Worm (Caenorhabditis elegans) whole organism, late embryonic: ENCODE measurements around the gene R166.2.

Experiments
- C08G9.2 ChIP-seq: sonication (generic microtip); optimal IDR thresholded peaks from 2 replicates; lab custom pipeline; 2016; ENCODE audit warnings: mild to moderate bottlenecking, missing genetic modification characterization, moderate library complexity, missing compliant biosample characterization
- C38D4.7 ChIP-seq: fragments of 200-800 bp; sonication (Bioruptor generic); optimal IDR thresholded peaks from 2 replicates; lab custom pipeline; 2018; ENCODE audit warnings: mild to moderate bottlenecking, missing genetic modification characterization, moderate library complexity, missing compliant biosample characterization
- K02D7.2 ChIP-seq: sonication (generic microtip); optimal IDR thresholded peaks from 2 replicates; lab custom pipeline; 2017; ENCODE audit warnings: mild to moderate bottlenecking, missing genetic modification characterization, missing compliant biosample characterization
- K09A11.1 ChIP-seq: sonication (generic microtip); optimal IDR thresholded peaks from 2 replicates; lab custom pipeline; 2017; ENCODE audit warnings: antibody characterized with exemption, mild to moderate bottlenecking, missing genetic modification characterization, missing compliant biosample characterization; ENCODE audit not compliant: insufficient read depth
- ama-1 ChIP-seq: fragments of 150-350 bp; optimal IDR thresholded peaks from 2 replicates; lab custom pipeline; 2014
- ceh-19 ChIP-seq: fragments of 200-800 bp; sonication (Bioruptor generic); optimal IDR thresholded peaks from 2 replicates; lab custom pipeline; 2018; ENCODE audit warnings: mild to moderate bottlenecking, missing genetic modification characterization, missing compliant biosample characterization
- ceh-2 ChIP-seq: sonication (generic microtip); optimal IDR thresholded peaks from 2 replicates; lab custom pipeline; 2016; ENCODE audit warnings: missing genotype, missing genetic modification characterization, missing compliant biosample characterization
- ceh-24 ChIP-seq: sonication (generic microtip); optimal IDR thresholded peaks from 2 replicates; lab custom pipeline; 2016; ENCODE audit warnings: mild to moderate bottlenecking, missing genetic modification characterization, missing compliant biosample characterization
- dmd-4 ChIP-seq: sonication (generic microtip); optimal IDR thresholded peaks from 2 replicates; lab custom pipeline; 2016; ENCODE audit warnings: borderline replicate concordance, missing genetic modification characterization, missing compliant biosample characterization
- elt-4 ChIP-seq: sonication (generic microtip); optimal IDR thresholded peaks from 2 replicates; lab custom pipeline; 2016; ENCODE audit warnings: missing genetic modification characterization, missing compliant biosample characterization
- fax-1 ChIP-seq: sonication (generic microtip); optimal IDR thresholded peaks from 2 replicates; lab custom pipeline; 2016; ENCODE audit warnings: missing genotype, missing genetic modification characterization, missing compliant biosample characterization
- hlh-15 ChIP-seq: sonication (generic microtip); optimal IDR thresholded peaks from 2 replicates; lab custom pipeline; 2016; ENCODE audit warnings: missing genetic modification characterization, missing compliant biosample characterization
- hlh-30 ChIP-seq: sonication (generic microtip); optimal IDR thresholded peaks from 2 replicates; lab custom pipeline; 2017; ENCODE audit warnings: antibody characterized with exemption, missing genetic modification characterization, missing compliant biosample characterization; ENCODE audit not compliant: insufficient read depth
- hlh-6 ChIP-seq: sonication (generic microtip); optimal IDR thresholded peaks from 2 replicates; lab custom pipeline; 2016; ENCODE audit warnings: missing genotype, missing genetic modification characterization, missing compliant biosample characterization
- hlh-8 ChIP-seq: sonication (generic microtip); optimal IDR thresholded peaks from 2 replicates; lab custom pipeline; 2016; ENCODE audit warnings: missing genotype, missing genetic modification characterization, missing compliant biosample characterization
- lim-6 ChIP-seq: sonication (generic microtip); optimal IDR thresholded peaks from 2 replicates; lab custom pipeline; 2016; ENCODE audit warnings: missing genetic modification characterization, missing compliant biosample characterization
- lin-11 ChIP-seq: fragments of 200-800 bp; sonication (Bioruptor generic); optimal IDR thresholded peaks from 2 replicates; lab custom pipeline; 2018; ENCODE audit warnings: mild to moderate bottlenecking, missing genetic modification characterization, missing compliant biosample characterization
- nhr-232 ChIP-seq: sonication (generic microtip); optimal IDR thresholded peaks from 2 replicates; lab custom pipeline; 2016; ENCODE audit warnings: missing genetic modification characterization, missing compliant biosample characterization
- odd-2 ChIP-seq: sonication (generic microtip); optimal IDR thresholded peaks from 2 replicates; lab custom pipeline; 2017; ENCODE audit warnings: antibody characterized with exemption, mild to moderate bottlenecking, missing genetic modification characterization, missing compliant biosample characterization
- pag-3 ChIP-seq: sonication (generic microtip); optimal IDR thresholded peaks from 2 replicates; lab custom pipeline; 2016; ENCODE audit warnings: missing compliant biosample characterization, missing genetic modification characterization, borderline replicate concordance
- pha-2 ChIP-seq: sonication (generic microtip); optimal IDR thresholded peaks from 2 replicates; lab custom pipeline; 2017; ENCODE audit warnings: mild to moderate bottlenecking, missing genetic modification characterization, missing compliant biosample characterization
- pqm-1 ChIP-seq: sonication (generic microtip); optimal IDR thresholded peaks from 2 replicates; lab custom pipeline; 2016; ENCODE audit warnings: missing genetic modification characterization, missing compliant biosample characterization
- ref-2 ChIP-seq: sonication (generic microtip); optimal IDR thresholded peaks from 2 replicates; lab custom pipeline; 2016; ENCODE audit warnings: missing genetic modification characterization, missing compliant biosample characterization
- rnt-1 ChIP-seq: sonication (generic microtip); optimal IDR thresholded peaks from 2 replicates; lab custom pipeline; 2016; ENCODE audit warnings: missing genetic modification characterization, missing compliant biosample characterization
- sdc-2 ChIP-seq: sonication (generic microtip); optimal IDR thresholded peaks from 2 replicates; lab custom pipeline; 2016; ENCODE audit warnings: missing genotype, missing genetic modification characterization, missing compliant biosample characterization
- tbx-2 ChIP-seq: sonication (generic microtip); optimal IDR thresholded peaks from 2 replicates; lab custom pipeline; 2016; ENCODE audit warnings: missing genetic modification characterization, missing compliant biosample characterization
- tbx-7 ChIP-seq: sonication (generic microtip); optimal IDR thresholded peaks from 2 replicates; lab custom pipeline; 2016; ENCODE audit warnings: missing genotype, missing genetic modification characterization, missing compliant biosample characterization
- unc-3 ChIP-seq, 2 experiments: fragments of 200-800 bp in 1 of 2; sonication (Bioruptor generic) in 1 of 2; sonication (generic microtip) in 1 of 2; conservative IDR thresholded peaks in 1 of 2; optimal IDR thresholded peaks in 1 of 2; 2 replicates each; pipeline versions ENCODE4 v1.3.6 to Lab custom; 2016 to 2022; ENCODE audit warnings: missing compliant biosample characterization in 2 of 2, missing genetic modification characterization in 2 of 2, missing genetic modification reagents in 1 of 2
- zip-5 ChIP-seq: sonication (generic microtip); optimal IDR thresholded peaks from 2 replicates; lab custom pipeline; 2016; ENCODE audit warnings: missing genetic modification characterization, missing compliant biosample characterization

Gene R166.2

ce11 chrII:10529218-10529751, 8.2 kb downstream of the R166.2 start:
- TF ChIP-seq hlh-8 (no peak), hlh-6 (tag; lab: Kevin White, UChicago) (peak; percentile 19)

DNA sequence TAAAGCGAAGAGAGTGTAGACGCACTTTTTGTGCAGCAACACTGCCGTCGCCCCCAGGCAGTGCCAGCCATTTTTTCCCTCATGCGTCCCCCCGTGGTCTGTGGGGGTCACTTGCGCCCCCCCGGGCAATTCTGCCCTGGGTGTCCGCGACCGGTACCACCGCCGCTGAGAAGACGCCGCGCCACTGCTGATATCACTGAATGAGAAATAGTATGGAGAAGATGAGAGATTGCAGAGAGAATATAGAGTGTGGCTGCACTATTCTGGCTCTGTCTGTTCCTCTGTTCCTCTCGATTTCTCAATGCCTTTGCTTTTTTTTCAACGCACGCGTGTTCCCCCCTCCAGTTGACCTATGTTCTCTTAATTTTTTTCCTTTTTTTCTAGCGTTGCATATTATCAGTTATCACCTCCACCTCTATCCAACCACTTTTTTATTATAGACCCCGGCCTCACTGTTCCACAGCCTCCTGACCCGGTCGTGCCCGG, 9.8 kb downstream of the R166.2 start, which contains the start of gene mab-10:
Gene mab-10 (plus strand): TSS at position 436 of the 486 bp plus-strand sequence.
- TF ChIP-seq fax-1 (tag; lab: Kevin White, UChicago) (peak; percentile 14), elt-4 (tag; lab: Kevin White, UChicago) (peak; percentile 49), ref-2 (no peak)
- TF ChIP-seq, all 69 proteins: peak for 2

DNA sequence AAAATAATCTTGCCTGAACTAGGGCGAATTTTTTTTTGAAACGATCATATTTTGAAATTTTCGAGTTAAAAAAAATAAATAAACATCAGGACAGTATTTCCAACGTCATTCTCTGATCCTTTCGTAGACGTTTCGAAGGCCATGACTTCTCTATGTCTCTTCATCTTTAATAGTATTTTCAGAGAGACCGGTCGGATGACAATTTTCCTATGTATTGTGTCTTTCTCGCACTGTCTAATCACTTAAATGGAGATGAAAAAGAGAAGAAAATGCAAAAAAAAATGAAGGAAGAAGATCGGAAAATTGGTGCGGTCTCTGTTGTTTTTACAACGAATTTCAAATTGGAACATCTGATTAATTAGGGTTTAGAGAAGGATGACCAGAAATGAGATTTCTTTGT, 12.3 kb downstream of the R166.2 start:
- TF ChIP-seq pag-3 (no peak), hlh-15 (tag; lab: Kevin White, UChicago) (no peak), odd-2 (tag; lab: Kevin White, UChicago) (no peak), hlh-30 (no peak), zip-5 (tag; lab: Kevin White, UChicago) (no peak), ama-1 (lab: Kevin White, UChicago) (no peak), ceh-24 (no peak)

ce11 chrII:10524374-10524773, 13.1 kb downstream of the R166.2 start, which contains the start of gene F59B10.6:
TSS of gene F59B10.6 (minus strand) at chrII:10524474.
- TF ChIP-seq sdc-2 (tag; lab: Kevin White, UChicago): no peak
- TF ChIP-seq pha-2 (tag; lab: Kevin White, UChicago): no peak
- TF ChIP-seq nhr-232 (tag; lab: Kevin White, UChicago): no peak
- no peak for TF ChIP-seq dmd-4
- TF ChIP-seq lim-6 (tag; lab: Kevin White, UChicago): no peak
- no peak for TF ChIP-seq pqm-1 (tag; lab: Kevin White, UChicago)

DNA sequence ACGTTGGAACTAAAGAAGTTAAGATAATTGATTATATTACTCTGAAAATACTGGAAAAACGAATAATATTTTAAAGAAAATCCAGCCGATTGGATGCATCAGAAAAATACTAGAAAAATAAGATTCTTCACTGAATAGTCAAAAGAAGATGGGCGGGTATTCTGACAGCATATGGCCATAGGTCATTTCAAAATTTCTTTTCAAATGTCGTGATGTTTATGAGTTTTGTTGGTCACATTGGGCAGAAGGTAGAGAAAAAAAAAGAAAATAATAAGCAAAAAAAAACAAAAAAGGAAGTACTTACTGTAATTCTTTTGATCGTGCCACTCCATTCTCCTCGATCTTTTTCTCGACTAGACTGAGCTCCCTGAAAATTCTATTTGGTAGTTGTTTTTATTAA, 13.9 kb downstream of the R166.2 start, which contains the start of gene F59B10.5:
Gene F59B10.5 (minus strand): TSS at position 101 of the 400 bp plus-strand sequence.
- no peak for TF ChIP-seq rnt-1 (tag; lab: Kevin White, UChicago)

ce11 chrII:10523031-10523430, 14.4 kb downstream of the R166.2 start:
- no peak for TF ChIP-seq hlh-15 (tag; lab: Kevin White, UChicago)
- TF ChIP-seq C08G9.2: no peak
- no peak for TF ChIP-seq rnt-1 (tag; lab: Kevin White, UChicago)
- no peak for TF ChIP-seq ceh-19 (GFP tag; lab: Kevin White, UChicago)
- no peak for TF ChIP-seq lin-11
- TF ChIP-seq C38D4.7 (GFP tag; lab: Kevin White, UChicago): no peak
- TF ChIP-seq hlh-6 (tag; lab: Kevin White, UChicago): no peak
- no peak for TF ChIP-seq tbx-7 (tag; lab: Kevin White, UChicago)
- no peak for TF ChIP-seq tbx-2
- no peak for TF ChIP-seq K02D7.2 (tag; lab: Kevin White, UChicago)
- no peak for TF ChIP-seq pha-2 (tag; lab: Kevin White, UChicago)

DNA sequence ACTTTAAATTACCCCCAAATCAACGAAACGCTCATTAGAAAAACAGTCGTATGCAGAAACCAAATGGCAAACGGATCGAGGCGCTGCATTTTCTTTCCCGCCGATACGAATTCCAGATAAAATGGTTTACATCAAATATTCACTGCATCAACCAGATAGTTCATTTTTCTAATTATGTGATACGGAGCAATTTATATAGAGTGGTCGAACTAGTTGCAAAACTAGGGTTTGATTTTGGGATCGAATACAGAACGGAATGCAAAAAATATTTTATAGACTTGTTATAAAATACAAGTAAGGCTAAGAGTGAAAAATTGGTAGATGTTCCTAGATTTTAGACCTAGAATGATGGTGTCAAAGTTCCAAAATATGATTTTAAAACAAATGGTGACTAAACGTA, 17.6 kb downstream of the R166.2 start:
- TF ChIP-seq rnt-1 (tag; lab: Kevin White, UChicago) (no peak), ceh-19 (GFP tag; lab: Kevin White, UChicago) (no peak)

ce11 chrII:10519017-10519416, 18.5 kb downstream of the R166.2 start, which contains the start of gene F59B10.4:
TSS of gene F59B10.4 (minus strand) at chrII:10519117.
- no peak for TF ChIP-seq K09A11.1 (tag; lab: Kevin White, UChicago)
- no peak for TF ChIP-seq unc-3 (GFP tag; conservative IDR thresholded peaks at IDR 0.05; lab: Robert Waterston, UW)
- TF ChIP-seq unc-3 (tag; optimal IDR thresholded peaks at IDR 0.05; lab: Kevin White, UChicago): no peak
- TF ChIP-seq ceh-2 (tag; lab: Kevin White, UChicago): no peak
- TF ChIP-seq elt-4 (tag; lab: Kevin White, UChicago): no peak
